Worm (Caenorhabditis elegans) whole organism, young adult: ENCODE results near the gene dsb-2.
A peak's percentile ranks its signal among the peaks of the same experiment; 100 is the strongest.

ENCODE experiments used
- B0336.3 ChIP-seq: fragments of 200-800 bp; sonication (Bioruptor generic); IDR thresholded peaks from 2 replicates; pipeline ENCODE4 v1.3.6; 2022; ENCODE audit warnings: missing genetic modification characterization, missing compliant biosample characterization
- C06A6.2 ChIP-seq: fragments of 200-800 bp; sonication (Bioruptor generic); conservative IDR thresholded peaks from 2 replicates; pipeline ENCODE4 v1.3.6; 2022; ENCODE audit warnings: missing genetic modification characterization, missing compliant biosample characterization
- C17E4.6 ChIP-seq: fragments of 200-800 bp; sonication (Bioruptor generic); IDR thresholded peaks from 2 replicates; pipeline ENCODE4 v1.3.6; 2022; ENCODE audit warnings: missing genetic modification reagents, missing genetic modification characterization, missing compliant biosample characterization
- D2030.7 ChIP-seq: fragments of 200-800 bp; sonication (Bioruptor generic); IDR thresholded peaks from 2 replicates; pipeline ENCODE4 v1.3.6; 2022; ENCODE audit warnings: missing genetic modification reagents, missing genetic modification characterization, missing compliant biosample characterization
- F10E7.11 ChIP-seq: sonication (generic microtip); optimal IDR thresholded peaks from 2 replicates; lab custom pipeline; 2017; ENCODE audit warnings: mild to moderate bottlenecking, missing genetic modification characterization, moderate library complexity, missing compliant biosample characterization
- F33H1.4 ChIP-seq: fragments of 200-800 bp; sonication (Bioruptor generic); IDR thresholded peaks from 2 replicates; pipeline ENCODE4 v1.3.6; 2022; ENCODE audit warnings: missing genetic modification reagents, missing genetic modification characterization, missing compliant biosample characterization
- F52B5.7 ChIP-seq: sonication (generic microtip); optimal IDR thresholded peaks from 2 replicates; lab custom pipeline; 2016; ENCODE audit warnings: mild to moderate bottlenecking, missing genetic modification characterization, missing compliant biosample characterization
- K12H6.12 ChIP-seq: fragments of 200-800 bp; sonication (Bioruptor generic); optimal IDR thresholded peaks from 2 replicates; lab custom pipeline; 2018; ENCODE audit warnings: mild to moderate bottlenecking, missing genetic modification characterization, missing compliant biosample characterization
- T07F8.4 ChIP-seq: sonication (generic microtip); optimal IDR thresholded peaks from 2 replicates; lab custom pipeline; 2016; ENCODE audit warnings: mild to moderate bottlenecking, missing genetic modification characterization, moderate library complexity, missing compliant biosample characterization
- Y53F4B.3 ChIP-seq: fragments of 200-800 bp; sonication (Bioruptor generic); IDR thresholded peaks from 2 replicates; pipeline ENCODE4 v1.3.6; 2022; ENCODE audit warnings: missing genetic modification reagents, missing genetic modification characterization, missing compliant biosample characterization
- Y53G8AR.9 ChIP-seq: fragments of 200-800 bp; sonication (Bioruptor generic); conservative IDR thresholded peaks from 2 replicates; pipeline ENCODE4 v1.3.6; 2022; ENCODE audit warnings: missing genetic modification reagents, missing genetic modification characterization, missing compliant biosample characterization
- Y79H2A.3 ChIP-seq: fragments of 200-800 bp; sonication (Bioruptor generic); conservative IDR thresholded peaks from 2 replicates; pipeline ENCODE4 v1.3.6; 2022; ENCODE audit warnings: missing genetic modification reagents, missing genetic modification characterization, missing compliant biosample characterization
- Y95B8A.8 ChIP-seq: fragments of 200-800 bp; sonication (Bioruptor generic); IDR thresholded peaks from 2 replicates; pipeline ENCODE4 v1.3.6; 2022; ENCODE audit warnings: missing genetic modification reagents, missing genetic modification characterization, missing compliant biosample characterization
- ama-1 ChIP-seq, 3 experiments: fragments of 150-350 bp in 1 of 3; sonication (generic microtip) in 2 of 3; optimal IDR thresholded peaks; 2 replicates each; lab custom pipeline; 2014 to 2018; ENCODE audit warnings: missing biosample characterization in 2 of 3, missing genetic modification characterization in 2 of 3, missing genetic modification reagents in 2 of 3
- aptf-3 ChIP-seq: fragments of 200-800 bp; sonication (Bioruptor generic); IDR thresholded peaks from 2 replicates; pipeline ENCODE4 v1.3.6; 2022; ENCODE audit warnings: missing genetic modification characterization, missing compliant biosample characterization
- atf-7 ChIP-seq: sonication (generic microtip); optimal IDR thresholded peaks from 2 replicates; lab custom pipeline; 2017; ENCODE audit warnings: mild to moderate bottlenecking, missing genetic modification characterization, missing compliant biosample characterization
- ceh-100 ChIP-seq: fragments of 200-800 bp; sonication (Bioruptor generic); IDR thresholded peaks from 2 replicates; pipeline ENCODE4 v1.3.6; 2022; ENCODE audit warnings: missing genetic modification reagents, missing genetic modification characterization, missing compliant biosample characterization
- ceh-91 ChIP-seq: fragments of 200-800 bp; sonication (Bioruptor generic); IDR thresholded peaks from 2 replicates; pipeline ENCODE4 v1.3.6; 2022; ENCODE audit warnings: missing genetic modification reagents, missing genetic modification characterization, missing compliant biosample characterization
- die-1 ChIP-seq: sonication (generic microtip); optimal IDR thresholded peaks from 2 replicates; lab custom pipeline; 2016; ENCODE audit warnings: missing genotype, mild to moderate bottlenecking, missing genetic modification characterization, missing compliant biosample characterization
- dpl-1 ChIP-seq: fragments of 150-350 bp; optimal IDR thresholded peaks from 2 replicates; lab custom pipeline; 2014; ENCODE audit warnings: missing biosample characterization, missing genetic modification reagents, missing genetic modification characterization
- egl-18 ChIP-seq: fragments of 200-800 bp; sonication (Bioruptor generic); IDR thresholded peaks from 2 replicates; pipeline ENCODE4 v1.3.6; 2022; ENCODE audit warnings: missing genetic modification reagents, missing genetic modification characterization, missing compliant biosample characterization
- ets-4 ChIP-seq: fragments of 200-800 bp; sonication (Bioruptor generic); optimal IDR thresholded peaks from 2 replicates; lab custom pipeline; 2018; ENCODE audit warnings: mild to moderate bottlenecking, missing genetic modification characterization, missing compliant biosample characterization
- hrde-1 ChIP-seq: sonication (generic microtip); optimal IDR thresholded peaks from 2 replicates; lab custom pipeline; 2016; ENCODE audit warnings: missing genetic modification characterization, mild to moderate bottlenecking, missing compliant biosample characterization, moderate library complexity, missing genotype, missing genetic modification reagents, borderline replicate concordance
- let-526 ChIP-seq: fragments of 200-800 bp; sonication (Bioruptor generic); IDR thresholded peaks from 2 replicates; pipeline ENCODE4 v1.3.6; 2022; ENCODE audit warnings: missing genetic modification reagents, missing genetic modification characterization, missing compliant biosample characterization
- let-607 ChIP-seq, 2 experiments: fragments of 200-800 bp in 1 of 2; sonication (Bioruptor generic) in 1 of 2; sonication (generic microtip) in 1 of 2; optimal IDR thresholded peaks; 2 replicates each; lab custom pipeline; 2016 to 2018; ENCODE audit warnings: mild to moderate bottlenecking in 2 of 2, missing compliant biosample characterization in 2 of 2, missing genetic modification characterization in 2 of 2, moderate library complexity in 2 of 2, missing genotype in 1 of 2
- lin-40 ChIP-seq: sonication (generic microtip); optimal IDR thresholded peaks from 2 replicates; lab custom pipeline; 2016; ENCODE audit warnings: missing genetic modification characterization, mild to moderate bottlenecking, missing compliant biosample characterization, missing genotype, missing genetic modification reagents
- madf-10 ChIP-seq: sonication (generic microtip); optimal IDR thresholded peaks from 2 replicates; lab custom pipeline; 2016; ENCODE audit warnings: mild to moderate bottlenecking, missing genetic modification characterization, missing compliant biosample characterization
- mes-4 ChIP-seq: sonication (generic microtip); optimal IDR thresholded peaks from 2 replicates; lab custom pipeline; 2016; ENCODE audit warnings: missing genotype, missing genetic modification characterization, missing compliant biosample characterization
- mxl-1 ChIP-seq: sonication (generic microtip); optimal IDR thresholded peaks from 2 replicates; lab custom pipeline; 2016; ENCODE audit warnings: missing genetic modification characterization, missing compliant biosample characterization
- nfyb-1 ChIP-seq: fragments of 200-800 bp; sonication (Bioruptor generic); IDR thresholded peaks from 2 replicates; pipeline ENCODE4 v1.3.6; 2022; ENCODE audit warnings: missing genetic modification reagents, missing genetic modification characterization, missing compliant biosample characterization
- pbrm-1 ChIP-seq: fragments of 200-800 bp; sonication (Bioruptor generic); IDR thresholded peaks from 2 replicates; pipeline ENCODE4 v1.3.6; 2022; ENCODE audit warnings: missing genetic modification reagents, missing genetic modification characterization, missing compliant biosample characterization
- zfh-2 ChIP-seq: fragments of 200-800 bp; sonication (Bioruptor generic); conservative IDR thresholded peaks from 2 replicates; pipeline ENCODE4 v1.3.6; 2022; ENCODE audit warnings: missing genetic modification reagents, missing genetic modification characterization, missing compliant biosample characterization
- ztf-26 ChIP-seq: sonication (generic microtip); optimal IDR thresholded peaks from 2 replicates; lab custom pipeline; 2017; ENCODE audit warnings: missing genetic modification characterization, missing compliant biosample characterization
- ztf-28 ChIP-seq: fragments of 200-800 bp; sonication (Bioruptor generic); IDR thresholded peaks from 2 replicates; pipeline ENCODE4 v1.3.6; 2022; ENCODE audit warnings: missing genetic modification reagents, missing genetic modification characterization, missing compliant biosample characterization
- ztf-3 ChIP-seq: fragments of 200-800 bp; sonication (Bioruptor generic); optimal IDR thresholded peaks from 2 replicates; lab custom pipeline; 2018; ENCODE audit warnings: mild to moderate bottlenecking, missing genetic modification characterization, missing compliant biosample characterization
- ztf-6 ChIP-seq: fragments of 200-800 bp; sonication (Bioruptor generic); IDR thresholded peaks from 2 replicates; pipeline ENCODE4 v1.3.6; 2022; ENCODE audit warnings: missing genetic modification reagents, missing genetic modification characterization, missing compliant biosample characterization

The dsb-2 gene

ce11 chrII:14404741-14405488, 6.0 kb upstream of the dsb-2 start (continued):
- TF ChIP-seq ztf-26 (tag; lab: Kevin White, UChicago) (peak; percentile 62), mes-4 (tag; lab: Kevin White, UChicago) (no peak), ztf-28 (GFP tag; lab: Robert Waterston, UW) (0 out of 2 replicates have a peak, but pooled peaks have one; percentile 22), ceh-100 (GFP tag; lab: Robert Waterston, UW) (no peak), F10E7.11 (tag; lab: Kevin White, UChicago) (no peak), F52B5.7 (tag; lab: Kevin White, UChicago) (no peak), ceh-91 (no peak), zfh-2 (GFP tag; lab: Robert Waterston, UW) (peak; percentile 73), C06A6.2 (GFP tag; lab: Robert Waterston, UW) (0 out of 2 replicates have a peak, but pooled peaks have one; percentile 21), hrde-1 (tag; lab: Kevin White, UChicago) (no peak), atf-7 (tag; lab: Kevin White, UChicago) (peak; percentile 90), K12H6.12 (tag; lab: Kevin White, UChicago) (peak; percentile 39), lin-40 (tag; lab: Kevin White, UChicago) (peak; percentile 69), Y95B8A.8 (GFP tag; lab: Robert Waterston, UW) (no peak), pbrm-1 (GFP tag; lab: Robert Waterston, UW) (0 out of 2 replicates have a peak, but pooled peaks have one; percentile 66), B0336.3 (GFP tag; lab: Robert Waterston, UW) (0 out of 2 replicates have a peak, but pooled peaks have one; percentile 25), F33H1.4 (no peak), ets-4 (GFP tag; lab: Kevin White, UChicago) (no peak), ztf-3 (no peak), let-526 (GFP tag; lab: Robert Waterston, UW) (no peak), Y53F4B.3 (GFP tag; lab: Robert Waterston, UW) (no peak), mxl-1 (tag; lab: Kevin White, UChicago) (no peak), T07F8.4 (tag; lab: Kevin White, UChicago) (no peak), egl-18 (GFP tag; lab: Robert Waterston, UW) (no peak), Y53G8AR.9 (GFP tag; lab: Robert Waterston, UW) (0 out of 2 replicates have a peak, but pooled peaks have one; percentile 31), ama-1 (optimal IDR thresholded peaks at IDR 0.05; lab: Kevin White, UChicago) (no peak), ama-1 (GFP tag; optimal IDR thresholded peaks at IDR 0.05; lab: Kevin White, UChicago) (no peak), dpl-1 (no peak), ztf-6 (GFP tag; lab: Robert Waterston, UW) (no peak), madf-10 (tag; lab: Kevin White, UChicago) (no peak), D2030.7 (GFP tag; lab: Robert Waterston, UW) (0 out of 2 replicates have a peak, but pooled peaks have one; percentile 20), die-1 (tag; lab: Kevin White, UChicago) (no peak), C17E4.6 (no peak), nfyb-1 (GFP tag; lab: Robert Waterston, UW) (0 out of 2 replicates have a peak, but pooled peaks have one; percentile 22), let-607 (tag; optimal IDR thresholded peaks at IDR 0.05; lab: Kevin White, UChicago) (peak in 1 of 2 experiments; percentile 2), aptf-3 (GFP tag; lab: Robert Waterston, UW) (no peak)

ce11 chrII:14405489-14406059, 5.3 kb upstream of the dsb-2 start:
- TF ChIP-seq aptf-3 (GFP tag; lab: Robert Waterston, UW) (no peak), ama-1 (optimal IDR thresholded peaks at IDR 0.05; lab: Kevin White, UChicago) (peak; percentile 90), ama-1 (GFP tag; optimal IDR thresholded peaks at IDR 0.05; lab: Kevin White, UChicago) (no peak), Y79H2A.3 (GFP tag; lab: Robert Waterston, UW) (no peak)
